Worm (Caenorhabditis elegans): ENCODE results near the gene phf-14.

ce11 chrV:17921423-17921822 is 50.2 kb downstream of the phf-14 start, which contains the start of gene E01B7.2:
- TF ChIP-seq him-1 (tag; optimal IDR thresholded peaks at IDR 0.05) (no peak), dao-5 (tag; optimal IDR thresholded peaks at IDR 0.05) (no peak)

All from whole organism, L4/young adult.